Worm (Caenorhabditis elegans): ENCODE measurements around the gene kin-15.
A peak's percentile ranks its signal among the peaks of the same experiment; 100 is the strongest.

Gene kin-15

ce11 chrII:9412086-9412608 lies 21.4 kb downstream of the kin-15 start, which contains the start of gene arrd-3:
TSS of gene arrd-3 (plus strand) at chrII:9412558.
- TF ChIP-seq tlp-1 (tag; optimal IDR thresholded peaks at IDR 0.05), result peak; percentile 10
- peak; percentile 66 for TF ChIP-seq elt-2 (tag; optimal IDR thresholded peaks at IDR 0.05)
- no peak for TF ChIP-seq nhr-20 (tag; optimal IDR thresholded peaks at IDR 0.05)
- no peak for TF ChIP-seq C04F5.9 (tag; optimal IDR thresholded peaks at IDR 0.05)

ce11 chrII:9411497-9411896 lies 22.0 kb downstream of the kin-15 start, which contains the start of gene M176.9:
TSS of gene M176.9 (minus strand) at chrII:9411597.
- TF ChIP-seq nhr-19 (GFP tag; conservative IDR thresholded peaks at IDR 0.05) (no peak), isw-1 (GFP tag; IDR thresholded peaks at IDR 0.05) (no peak), ztf-11 (tag; optimal IDR thresholded peaks at IDR 0.05) (no peak), ceh-88 (GFP tag; IDR thresholded peaks at IDR 0.05) (no peak), nhr-28 (tag; optimal IDR thresholded peaks at IDR 0.05) (no peak), sup-37 (GFP tag; optimal IDR thresholded peaks at IDR 0.05) (no peak), sptf-1 (tag; optimal IDR thresholded peaks at IDR 0.05) (no peak), tlp-1 (tag; optimal IDR thresholded peaks at IDR 0.05) (no peak), lin-13 (GFP tag; optimal IDR thresholded peaks at IDR 0.05) (no peak), nhr-77 (tag; optimal IDR thresholded peaks at IDR 0.05) (no peak), ceh-82 (tag; optimal IDR thresholded peaks at IDR 0.05) (no peak)

ce11 chrII:9407469-9407868 lies 26.0 kb downstream of the kin-15 start, which contains the start of gene arrd-2:
TSS of gene arrd-2 (plus strand) at chrII:9407769.
- no peak for TF ChIP-seq lin-13 (GFP tag; optimal IDR thresholded peaks at IDR 0.05)
- no peak for TF ChIP-seq lin-39 (tag; optimal IDR thresholded peaks at IDR 0.05)
- no peak for TF ChIP-seq lir-3 (tag; optimal IDR thresholded peaks at IDR 0.05; ENCODE audit: poor library complexity)
- no peak for TF ChIP-seq nhr-47 (tag; optimal IDR thresholded peaks at IDR 0.05)
- no peak for TF ChIP-seq unc-86 (tag; optimal IDR thresholded peaks at IDR 0.05)
- TF ChIP-seq ceh-82 (tag; optimal IDR thresholded peaks at IDR 0.05), result no peak
- TF ChIP-seq blmp-1 (tag; optimal IDR thresholded peaks at IDR 0.05), result no peak
- no peak for TF ChIP-seq sptf-1 (tag; optimal IDR thresholded peaks at IDR 0.05)
- TF ChIP-seq irx-1 (tag; optimal IDR thresholded peaks at IDR 0.05), result no peak
- TF ChIP-seq rnt-1 (tag; optimal IDR thresholded peaks at IDR 0.05), result no peak
- TF ChIP-seq nhr-20 (tag; optimal IDR thresholded peaks at IDR 0.05), result no peak
- no peak for TF ChIP-seq ces-1 (GFP tag; optimal IDR thresholded peaks at IDR 0.05)
- no peak for TF ChIP-seq elt-3 (tag; optimal IDR thresholded peaks at IDR 0.05)
- no peak for TF ChIP-seq vab-15 (tag; optimal IDR thresholded peaks at IDR 0.05)
- TF ChIP-seq fkh-8 (tag; optimal IDR thresholded peaks at IDR 0.05), result no peak

- TF ChIP-seq ceh-63 (GFP tag; optimal IDR thresholded peaks at IDR 0.05), result no peak
- TF ChIP-seq lin-15B (tag; optimal IDR thresholded peaks at IDR 0.05), result no peak
- TF ChIP-seq mep-1 (tag; optimal IDR thresholded peaks at IDR 0.05), result no peak
- TF ChIP-seq dpl-1 (GFP tag; optimal IDR thresholded peaks at IDR 0.05), result no peak
- no peak for TF ChIP-seq egl-27 (tag; optimal IDR thresholded peaks at IDR 0.05)
- TF ChIP-seq grh-1 (GFP tag; IDR thresholded peaks at IDR 0.05), result no peak
- no peak for TF ChIP-seq elt-3 (tag; optimal IDR thresholded peaks at IDR 0.05)
- TF ChIP-seq nhr-90 (tag; optimal IDR thresholded peaks at IDR 0.05; ENCODE audit: poor library complexity), result no peak
- no peak for TF ChIP-seq lsy-2 (tag; optimal IDR thresholded peaks at IDR 0.05)
- TF ChIP-seq ceh-90 (tag; optimal IDR thresholded peaks at IDR 0.05), result no peak
- no peak for TF ChIP-seq unc-130 (tag; optimal IDR thresholded peaks at IDR 0.05)
- TF ChIP-seq rnt-1 (tag; optimal IDR thresholded peaks at IDR 0.05), result no peak
- TF ChIP-seq F16B12.6 (tag; optimal IDR thresholded peaks at IDR 0.05), result no peak
- no peak for TF ChIP-seq nhr-20 (tag; optimal IDR thresholded peaks at IDR 0.05)
These were observed 26.5 kb downstream of the kin-15 start, which contains the start of gene mpz-6 for ce11 chrII:9407020-9407419. TSS of gene mpz-6 (minus strand) at chrII:9407120.

Data from whole organism, L1 larva.